Worm (Caenorhabditis elegans) whole organism, mixed stage, embryonic: Measurements from ENCODE around the gene skr-18.

Experiments used
- blmp-1 ChIP-seq: fragments of 150-350 bp; optimal IDR thresholded peaks from 2 replicates; lab custom pipeline; 2014; ENCODE audit warnings: missing biosample characterization, missing genetic modification characterization
- ces-1 ChIP-seq: fragments of 150-350 bp; optimal IDR thresholded peaks from 2 replicates; lab custom pipeline; 2014; ENCODE audit warnings: missing biosample characterization, missing genetic modification reagents, missing genetic modification characterization
- pha-4 ChIP-seq: fragments of 150-350 bp; optimal IDR thresholded peaks from 2 replicates; lab custom pipeline; 2018; ENCODE audit warnings: missing biosample characterization, missing genetic modification reagents, missing genetic modification characterization

DNA sequence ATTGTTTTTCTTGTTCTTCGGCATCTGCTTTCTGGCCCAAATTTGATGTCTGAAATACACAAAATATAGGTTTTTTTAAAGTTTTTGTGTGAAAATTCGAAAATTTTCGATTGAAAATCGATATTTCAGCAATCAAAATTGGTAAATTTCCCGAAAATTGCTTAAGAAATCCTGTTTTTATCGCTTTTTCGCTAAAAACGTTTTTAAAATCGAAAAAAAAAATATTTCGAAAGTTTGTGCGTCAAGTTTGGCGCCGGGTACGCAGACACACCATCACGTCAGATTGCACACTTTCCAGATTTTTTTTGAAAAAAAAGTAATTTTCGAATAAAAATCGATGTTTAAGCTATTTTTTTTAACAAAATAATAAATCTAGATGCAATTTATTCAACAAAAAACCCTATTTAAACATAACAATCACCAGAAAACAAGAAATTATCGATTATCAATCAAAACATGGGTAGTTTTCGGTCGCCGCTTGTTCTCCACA is at the start of gene skr-18:
- TF ChIP-seq blmp-1 (tag; lab: Kevin White, UChicago) (no peak), ces-1 (GFP tag; lab: Kevin White, UChicago) (no peak), pha-4 (tag; lab: Kevin White, UChicago) (no peak)
